Worm (Caenorhabditis elegans) whole organism, L1 larva: ENCODE data around the gene ZK1236.1.
A peak's percentile ranks its signal among the peaks of the same experiment; 100 is the strongest.

Source experiments
- C04F5.9 ChIP-seq: sonication (generic microtip); optimal IDR thresholded peaks from 2 replicates; lab custom pipeline; 2016; ENCODE audit warnings: missing genetic modification characterization, missing compliant biosample characterization
- C16A3.4 ChIP-seq: fragments of 150-350 bp; optimal IDR thresholded peaks from 2 replicates; lab custom pipeline; 2014; ENCODE audit warnings: missing biosample characterization, missing genetic modification characterization
- Y116A8C.19 ChIP-seq: sonication (generic microtip); optimal IDR thresholded peaks from 2 replicates; lab custom pipeline; 2016; ENCODE audit warnings: missing compliant biosample characterization, missing genetic modification characterization, borderline replicate concordance
- ceh-63 ChIP-seq: fragments of 200-800 bp; sonication (Bioruptor generic); optimal IDR thresholded peaks from 2 replicates; lab custom pipeline; 2018; ENCODE audit warnings: mild to moderate bottlenecking, missing genetic modification characterization, missing compliant biosample characterization
- ceh-8 ChIP-seq: fragments of 200-800 bp; sonication (Bioruptor generic); optimal IDR thresholded peaks from 2 replicates; lab custom pipeline; 2018; ENCODE audit warnings: mild to moderate bottlenecking, missing genetic modification characterization, moderate library complexity, missing compliant biosample characterization
- ceh-88 ChIP-seq: fragments of 200-800 bp; sonication (Bioruptor generic); IDR thresholded peaks from 2 replicates; pipeline ENCODE4 v1.3.6; 2022; ENCODE audit warnings: missing genetic modification characterization, missing compliant biosample characterization
- ces-1 ChIP-seq: fragments of 150-350 bp; optimal IDR thresholded peaks from 2 replicates; lab custom pipeline; 2014; ENCODE audit warnings: missing biosample characterization, missing genetic modification reagents, missing genetic modification characterization
- dpl-1 ChIP-seq, 3 experiments: fragments of 150-350 bp in 2 of 3; sonication (generic microtip) in 1 of 3; optimal IDR thresholded peaks; 2 replicates each; lab custom pipeline; 2014 to 2017; ENCODE audit warnings: missing biosample characterization in 3 of 3, missing genetic modification characterization in 3 of 3, missing genetic modification reagents in 3 of 3
- dsc-1 ChIP-seq: sonication (generic microtip); optimal IDR thresholded peaks from 2 replicates; lab custom pipeline; 2016; ENCODE audit warnings: mild to moderate bottlenecking, missing genetic modification characterization, missing compliant biosample characterization
- elt-2 ChIP-seq: sonication (generic microtip); optimal IDR thresholded peaks from 2 replicates; lab custom pipeline; 2016; ENCODE audit warnings: missing genetic modification characterization, mild to moderate bottlenecking, inconsistent platforms, missing compliant biosample characterization, missing genetic modification reagents
- fkh-10 ChIP-seq: sonication (generic microtip); optimal IDR thresholded peaks from 2 replicates; lab custom pipeline; 2017; ENCODE audit warnings: missing biosample characterization, missing genetic modification reagents, missing genetic modification characterization
- fkh-4 ChIP-seq: sonication (generic microtip); optimal IDR thresholded peaks from 2 replicates; lab custom pipeline; 2016; ENCODE audit warnings: missing compliant biosample characterization, missing genetic modification characterization, borderline replicate concordance
- fkh-8 ChIP-seq: sonication (generic microtip); optimal IDR thresholded peaks from 2 replicates; lab custom pipeline; 2016; ENCODE audit warnings: mild to moderate bottlenecking, missing genetic modification characterization, missing compliant biosample characterization
- fos-1 ChIP-seq: fragments of 150-350 bp; optimal IDR thresholded peaks from 2 replicates; lab custom pipeline; 2014; ENCODE audit warnings: missing biosample characterization, missing genetic modification characterization
- hlh-17 ChIP-seq: fragments of 200-800 bp; sonication (Bioruptor generic); optimal IDR thresholded peaks from 2 replicates; lab custom pipeline; 2018; ENCODE audit warnings: missing genetic modification characterization, mild to moderate bottlenecking, missing compliant biosample characterization, moderate library complexity, borderline replicate concordance
- hlh-4 ChIP-seq: sonication (generic microtip); optimal IDR thresholded peaks from 2 replicates; lab custom pipeline; 2016; ENCODE audit warnings: mild to moderate bottlenecking, missing genetic modification characterization, missing compliant biosample characterization
- isw-1 ChIP-seq: fragments of 200-800 bp; sonication (Bioruptor generic); IDR thresholded peaks from 2 replicates; pipeline ENCODE4 v1.3.6; 2022; ENCODE audit warnings: missing genetic modification characterization, missing compliant biosample characterization
- jun-1 ChIP-seq: fragments of 150-350 bp; optimal IDR thresholded peaks from 2 replicates; lab custom pipeline; 2014; ENCODE audit warnings: missing biosample characterization, missing genetic modification reagents, missing genetic modification characterization
- lin-13 ChIP-seq: fragments of 150-350 bp; optimal IDR thresholded peaks from 2 replicates; lab custom pipeline; 2014; ENCODE audit warnings: missing biosample characterization, missing genetic modification reagents, missing genetic modification characterization
- lin-14 ChIP-seq: fragments of 200-800 bp; sonication (Bioruptor generic); optimal IDR thresholded peaks from 2 replicates; lab custom pipeline; 2018; ENCODE audit warnings: mild to moderate bottlenecking, missing genetic modification characterization, moderate library complexity, missing compliant biosample characterization
- lin-35 ChIP-seq, 2 experiments: fragments of 150-350 bp; optimal IDR thresholded peaks; 2 replicates each; lab custom pipeline; 2014; ENCODE audit warnings: missing biosample characterization in 2 of 2, missing genetic modification characterization in 2 of 2, missing genetic modification reagents in 2 of 2
- lin-39 ChIP-seq: fragments of 150-350 bp; optimal IDR thresholded peaks from 2 replicates; lab custom pipeline; 2014; ENCODE audit warnings: missing biosample characterization, missing genetic modification reagents, missing genetic modification characterization
- lsy-2 ChIP-seq, 2 experiments: fragments of 150-350 bp; optimal IDR thresholded peaks; 2 replicates each; lab custom pipeline; 2014; ENCODE audit warnings: missing biosample characterization in 2 of 2, missing genetic modification characterization in 2 of 2
- mef-2 ChIP-seq: fragments of 150-350 bp; optimal IDR thresholded peaks from 2 replicates; lab custom pipeline; 2014; ENCODE audit warnings: missing biosample characterization, missing genetic modification characterization
- nhr-12 ChIP-seq: sonication (generic microtip); optimal IDR thresholded peaks from 2 replicates; lab custom pipeline; 2017; ENCODE audit warnings: missing biosample characterization, missing genetic modification characterization
- nhr-20 ChIP-seq: sonication (generic microtip); optimal IDR thresholded peaks from 2 replicates; lab custom pipeline; 2016; ENCODE audit warnings: mild to moderate bottlenecking, missing genetic modification characterization, missing compliant biosample characterization
- nhr-47 ChIP-seq: sonication (generic microtip); optimal IDR thresholded peaks from 2 replicates; lab custom pipeline; 2016; ENCODE audit warnings: mild to moderate bottlenecking, missing genetic modification characterization, moderate library complexity, missing compliant biosample characterization
- nhr-76 ChIP-seq: sonication (generic microtip); optimal IDR thresholded peaks from 2 replicates; lab custom pipeline; 2017; ENCODE audit warnings: missing biosample characterization, missing genetic modification characterization
- nhr-77 ChIP-seq: fragments of 150-350 bp; optimal IDR thresholded peaks from 2 replicates; lab custom pipeline; 2014; ENCODE audit warnings: missing biosample characterization, missing genetic modification characterization
- nhr-84 ChIP-seq: sonication (generic microtip); optimal IDR thresholded peaks from 2 replicates; lab custom pipeline; 2017; ENCODE audit warnings: missing biosample characterization, missing genetic modification characterization
- nhr-90 ChIP-seq: sonication (generic microtip); optimal IDR thresholded peaks from 2 replicates; lab custom pipeline; 2016; ENCODE audit warnings: mild to moderate bottlenecking, missing genetic modification characterization, missing compliant biosample characterization; ENCODE audit not compliant: poor library complexity
- pag-3 ChIP-seq: sonication (generic microtip); optimal IDR thresholded peaks from 2 replicates; lab custom pipeline; 2017; ENCODE audit warnings: missing genetic modification characterization, mild to moderate bottlenecking, missing compliant biosample characterization, antibody characterized with exemption, borderline replicate concordance; ENCODE audit not compliant: insufficient read depth
- pax-3 ChIP-seq: fragments of 200-800 bp; sonication (Bioruptor generic); optimal IDR thresholded peaks from 2 replicates; lab custom pipeline; 2018; ENCODE audit warnings: mild to moderate bottlenecking, missing genetic modification characterization, moderate library complexity, missing compliant biosample characterization
- pqm-1 ChIP-seq: sonication (generic microtip); optimal IDR thresholded peaks from 3 replicates; lab custom pipeline; 2017; ENCODE audit warnings: missing biosample characterization, missing genetic modification characterization
- snpc-4 ChIP-seq: fragments of 150-350 bp; optimal IDR thresholded peaks from 2 replicates; lab custom pipeline; 2014; ENCODE audit warnings: missing biosample characterization, missing genetic modification characterization
- snu-23 ChIP-seq: sonication (generic microtip); optimal IDR thresholded peaks from 2 replicates; lab custom pipeline; 2016; ENCODE audit warnings: missing genetic modification characterization, missing compliant biosample characterization
- swsn-7 ChIP-seq: sonication (generic microtip); optimal IDR thresholded peaks from 2 replicates; lab custom pipeline; 2016; ENCODE audit warnings: missing genetic modification characterization, missing compliant biosample characterization
- unc-130 ChIP-seq: fragments of 150-350 bp; optimal IDR thresholded peaks from 2 replicates; lab custom pipeline; 2017; ENCODE audit warnings: missing biosample characterization, missing genetic modification characterization, inconsistent platforms
- unc-62 ChIP-seq: fragments of 150-350 bp; optimal IDR thresholded peaks from 2 replicates; lab custom pipeline; 2014; ENCODE audit warnings: missing biosample characterization, missing genetic modification reagents, missing genetic modification characterization
- unc-86 ChIP-seq: sonication (generic microtip); optimal IDR thresholded peaks from 2 replicates; lab custom pipeline; 2016; ENCODE audit warnings: missing genetic modification characterization, missing compliant biosample characterization
- unc-98 ChIP-seq: fragments of 200-800 bp; sonication (Bioruptor generic); IDR thresholded peaks from 2 replicates; pipeline ENCODE4 v1.3.6; 2022; ENCODE audit warnings: missing genetic modification characterization, missing compliant biosample characterization
- vab-15 ChIP-seq: sonication (generic microtip); optimal IDR thresholded peaks from 2 replicates; lab custom pipeline; 2017; ENCODE audit warnings: missing genotype, mild to moderate bottlenecking, missing genetic modification characterization, missing compliant biosample characterization
- xbp-1 ChIP-seq: sonication (generic microtip); optimal IDR thresholded peaks from 2 replicates; lab custom pipeline; 2016; ENCODE audit warnings: missing genetic modification characterization, missing compliant biosample characterization
- zip-4 ChIP-seq: fragments of 200-800 bp; sonication (Bioruptor generic); optimal IDR thresholded peaks from 2 replicates; lab custom pipeline; 2018; ENCODE audit warnings: mild to moderate bottlenecking, missing genetic modification characterization, moderate library complexity, missing compliant biosample characterization
- ztf-11 ChIP-seq, 2 experiments: sonication (generic microtip); optimal IDR thresholded peaks; 2 replicates each; lab custom pipeline; 2016 to 2017; ENCODE audit warnings: missing genetic modification characterization in 2 of 2, missing biosample characterization in 1 of 2, missing compliant biosample characterization in 1 of 2

Gene ZK1236.1

ce11 chrIII:8429035-8429434 lies at the start of gene ZK1236.1:
Gene ZK1236.1, plus strand, starts transcription at chrIII:8429297.
- no peak for TF ChIP-seq Y116A8C.19 (tag; lab: Kevin White, UChicago)
- no peak for TF ChIP-seq ceh-63
- no peak for TF ChIP-seq fkh-10
- no peak for TF ChIP-seq unc-98
- TF ChIP-seq C04F5.9 (tag; lab: Kevin White, UChicago): no peak
- TF ChIP-seq lin-14 (GFP tag; lab: Kevin White, UChicago): no peak
- TF ChIP-seq hlh-17: no peak
- TF ChIP-seq unc-130 (tag; lab: Kevin White, UChicago): no peak
- no peak for TF ChIP-seq nhr-76
- no peak for TF ChIP-seq vab-15 (tag; lab: Kevin White, UChicago)
- TF ChIP-seq ceh-88: no peak
- no peak for TF ChIP-seq mef-2 (tag; lab: Kevin White, UChicago)
- no peak for TF ChIP-seq zip-4 (GFP tag; lab: Kevin White, UChicago)
- no peak for TF ChIP-seq pag-3 (tag; lab: Kevin White, UChicago)
- peak in 1 of 3 experiments; percentile 6 for TF ChIP-seq dpl-1 (GFP tag; optimal IDR thresholded peaks at IDR 0.05; lab: Kevin White, UChicago)
- no peak for TF ChIP-seq snu-23 (GFP tag; lab: Kevin White, UChicago)
- peak in 1 of 2 experiments; percentile 10 for TF ChIP-seq lin-35 (GFP tag; optimal IDR thresholded peaks at IDR 0.05; lab: Kevin White, UChicago)
- no peak for TF ChIP-seq unc-62

- no peak for TF ChIP-seq elt-2 (tag; lab: Kevin White, UChicago)
- no peak for TF ChIP-seq pax-3
- no peak for TF ChIP-seq isw-1 (GFP tag; lab: Robert Waterston, UW)
- TF ChIP-seq lin-13 (GFP tag; lab: Kevin White, UChicago): no peak
- TF ChIP-seq C16A3.4: no peak
Observed at ce11 chrIII:8380645-8381044, 48.5 kb upstream of the ZK1236.1 start, which contains the start of gene R05D3.12. Gene R05D3.12, plus strand, starts transcription at chrIII:8380945.

- TF ChIP-seq fkh-4 (tag; lab: Kevin White, UChicago) (no peak), nhr-12 (tag; lab: Kevin White, UChicago) (no peak), zip-4 (GFP tag; lab: Kevin White, UChicago) (no peak), pax-3 (no peak), unc-86 (no peak), nhr-90 (tag; lab: Kevin White, UChicago) (no peak), Y116A8C.19 (tag; lab: Kevin White, UChicago) (no peak), nhr-84 (tag; lab: Kevin White, UChicago) (no peak), hlh-17 (no peak), lin-13 (GFP tag; lab: Kevin White, UChicago) (no peak)
Observed at ce11 chrIII:8389539-8389938, 39.6 kb upstream of the ZK1236.1 start, which contains the start of gene ZK353.4. Gene ZK353.4, minus strand, starts transcription at chrIII:8389639.

- TF ChIP-seq lin-39 (tag; lab: Kevin White, UChicago) (no peak), ces-1 (peak; percentile 4), dsc-1 (peak; percentile 71), nhr-20 (tag; lab: Kevin White, UChicago) (no peak), lin-35 (GFP tag; optimal IDR thresholded peaks at IDR 0.05; lab: Kevin White, UChicago) (peak in 1 of 2 experiments; percentile 15), nhr-47 (peak; percentile 42), lsy-2 (tag; optimal IDR thresholded peaks at IDR 0.05; lab: Kevin White, UChicago) (peak; percentile 15 to 54), snpc-4 (tag; lab: Kevin White, UChicago) (no peak), isw-1 (GFP tag; lab: Robert Waterston, UW) (peak; percentile 7; the same call in 1 of the 2 replicates), ceh-8 (GFP tag; lab: Kevin White, UChicago) (peak; percentile 36), fos-1 (tag; lab: Kevin White, UChicago) (no peak), lin-14 (GFP tag; lab: Kevin White, UChicago) (peak; percentile 85), fkh-8 (tag; lab: Kevin White, UChicago) (peak; percentile 78), jun-1 (tag; lab: Kevin White, UChicago) (no peak), pqm-1 (no peak), hlh-4 (tag; lab: Kevin White, UChicago) (no peak), fkh-10 (peak; percentile 66), ztf-11 (tag; optimal IDR thresholded peaks at IDR 0.05; lab: Kevin White, UChicago) (no peak), dpl-1 (GFP tag; optimal IDR thresholded peaks at IDR 0.05; lab: Kevin White, UChicago) (peak in 1 of 3 experiments; percentile 43), lin-13 (GFP tag; lab: Kevin White, UChicago) (peak; percentile 26), swsn-7 (tag; lab: Kevin White, UChicago) (peak; percentile 28), pax-3 (peak; percentile 50), vab-15 (tag; lab: Kevin White, UChicago) (no peak), unc-62 (no peak), xbp-1 (tag; lab: Kevin White, UChicago) (peak; percentile 3), nhr-77 (tag; lab: Kevin White, UChicago) (no peak), unc-130 (tag; lab: Kevin White, UChicago) (no peak)
Observed at ce11 chrIII:8392307-8392706, 36.8 kb upstream of the ZK1236.1 start.
